Worm (Caenorhabditis elegans): ENCODE measurements around the gene srx-65.

Gene srx-65

DNA sequence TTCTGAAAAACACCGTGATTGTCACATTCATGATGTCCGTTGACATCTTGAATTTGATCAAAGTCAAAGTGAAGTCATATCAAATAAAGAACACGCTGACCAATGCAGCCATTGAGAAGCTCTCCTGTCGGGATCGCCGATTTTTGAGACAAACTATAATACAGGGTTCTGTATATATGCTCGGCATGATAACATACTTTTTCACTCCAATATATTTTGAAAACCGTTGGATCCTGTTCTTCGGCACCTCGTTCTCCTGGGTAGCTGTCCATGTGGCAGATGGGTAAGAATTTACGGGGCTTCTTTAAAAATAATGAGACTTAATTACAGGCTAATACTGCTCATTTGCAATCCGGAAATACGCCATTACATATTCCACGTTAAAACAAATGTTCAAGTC lies 812 bp downstream of the srx-65 start:
- TF ChIP-seq xbp-1 (tag; optimal IDR thresholded peaks at IDR 0.05), result no peak
- no peak for TF ChIP-seq isw-1 (GFP tag; IDR thresholded peaks at IDR 0.05)
- TF ChIP-seq skn-1 (tag; optimal IDR thresholded peaks at IDR 0.05), result no peak
- TF ChIP-seq unc-62 (GFP tag; optimal IDR thresholded peaks at IDR 0.05), result no peak
- TF ChIP-seq fkh-8 (tag; optimal IDR thresholded peaks at IDR 0.05), result no peak
- no peak for TF ChIP-seq C16A3.4 (tag; optimal IDR thresholded peaks at IDR 0.05)
- TF ChIP-seq hpl-2 (GFP tag; optimal IDR thresholded peaks at IDR 0.05), result no peak
- TF ChIP-seq grh-1 (GFP tag; IDR thresholded peaks at IDR 0.05), result no peak
- no peak for TF ChIP-seq ceh-90 (tag; optimal IDR thresholded peaks at IDR 0.05)
- TF ChIP-seq mef-2 (tag; optimal IDR thresholded peaks at IDR 0.05), result no peak
- TF ChIP-seq nhr-237 (tag; optimal IDR thresholded peaks at IDR 0.05), result no peak
- TF ChIP-seq lin-39 (tag; optimal IDR thresholded peaks at IDR 0.05), result no peak
- no peak for TF ChIP-seq ets-5 (GFP tag; IDR thresholded peaks at IDR 0.05)
- no peak for TF ChIP-seq mdl-1 (tag; optimal IDR thresholded peaks at IDR 0.05)
- TF ChIP-seq zag-1 (tag; optimal IDR thresholded peaks at IDR 0.05), result no peak
- no peak for TF ChIP-seq nhr-71 (tag; optimal IDR thresholded peaks at IDR 0.05)
- no peak for TF ChIP-seq lin-35 (GFP tag; optimal IDR thresholded peaks at IDR 0.05)
- no peak for TF ChIP-seq vab-15 (tag; optimal IDR thresholded peaks at IDR 0.05)

DNA sequence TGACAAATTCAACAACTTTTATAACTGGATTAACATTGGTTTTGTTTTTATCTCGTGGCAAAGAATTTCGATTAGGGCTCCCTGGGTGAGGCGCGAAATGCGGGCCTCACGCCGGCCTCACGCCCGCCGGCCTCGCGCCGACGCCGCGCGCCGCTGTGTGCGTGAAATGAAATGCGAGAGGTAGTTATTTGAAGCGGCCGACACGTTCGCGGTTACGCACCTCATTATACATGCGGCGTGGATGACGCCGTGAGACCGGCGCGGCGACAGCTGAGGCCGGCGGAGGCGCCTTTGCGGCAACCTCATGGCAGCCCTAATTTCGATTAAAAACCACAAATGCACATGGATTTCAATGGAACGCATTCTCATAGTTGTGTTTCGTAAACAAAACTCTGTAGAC lies 5.8 kb downstream of the srx-65 start:
- TF ChIP-seq alr-1 (tag; optimal IDR thresholded peaks at IDR 0.05; ENCODE audit: borderline replicate concordance) (no peak), elt-2 (tag; optimal IDR thresholded peaks at IDR 0.05) (no peak), nhr-11 (tag; optimal IDR thresholded peaks at IDR 0.05) (no peak), efl-1 (optimal IDR thresholded peaks at IDR 0.05) (no peak), efl-1 (GFP tag; optimal IDR thresholded peaks at IDR 0.05 in 1 of 2) (no peak), ces-1 (GFP tag; optimal IDR thresholded peaks at IDR 0.05) (no peak), mab-9 (GFP tag; IDR thresholded peaks at IDR 0.05) (no peak), grh-1 (GFP tag; IDR thresholded peaks at IDR 0.05) (no peak), unc-62 (GFP tag; optimal IDR thresholded peaks at IDR 0.05) (no peak), dpl-1 (GFP tag; optimal IDR thresholded peaks at IDR 0.05) (no peak), nhr-77 (tag; optimal IDR thresholded peaks at IDR 0.05) (no peak), Y116A8C.19 (tag; optimal IDR thresholded peaks at IDR 0.05; ENCODE audit: borderline replicate concordance) (no peak), aha-1 (tag; optimal IDR thresholded peaks at IDR 0.05) (no peak), vab-15 (tag; optimal IDR thresholded peaks at IDR 0.05) (no peak)

DNA sequence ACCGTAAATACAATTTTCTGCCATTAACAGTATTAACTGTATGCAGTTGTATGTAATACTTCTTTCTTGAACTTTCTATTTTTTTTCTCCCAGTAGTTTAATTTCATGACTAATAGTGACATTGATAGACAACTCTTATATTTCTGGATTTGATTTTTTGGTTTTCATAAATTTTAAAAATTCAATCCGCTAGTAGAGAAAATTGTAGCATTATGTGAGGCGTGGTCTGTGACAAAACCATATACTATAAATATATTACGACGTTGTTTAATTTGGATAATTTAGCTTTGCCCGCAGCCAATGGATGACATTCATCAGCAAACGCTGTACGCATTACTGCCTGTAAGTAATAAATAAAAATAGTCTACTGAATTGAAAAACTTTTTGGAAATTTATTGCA lies 7.4 kb downstream of the srx-65 start, which contains the start of gene srx-64:
srx-64 (plus strand) TSS at position 301 of the 400 bp plus-strand sequence.
- TF ChIP-seq nhr-11 (tag; optimal IDR thresholded peaks at IDR 0.05) (no peak), ceh-8 (GFP tag; optimal IDR thresholded peaks at IDR 0.05) (no peak), blmp-1 (tag; optimal IDR thresholded peaks at IDR 0.05) (no peak), nhr-77 (tag; optimal IDR thresholded peaks at IDR 0.05) (no peak), unc-98 (GFP tag; IDR thresholded peaks at IDR 0.05) (no peak), C04F5.9 (tag; optimal IDR thresholded peaks at IDR 0.05) (no peak), nhr-20 (tag; optimal IDR thresholded peaks at IDR 0.05) (no peak), zag-1 (tag; optimal IDR thresholded peaks at IDR 0.05) (no peak), unc-30 (tag; optimal IDR thresholded peaks at IDR 0.05) (no peak), nhr-28 (tag; optimal IDR thresholded peaks at IDR 0.05) (no peak), Y116A8C.19 (tag; optimal IDR thresholded peaks at IDR 0.05; ENCODE audit: borderline replicate concordance) (no peak)

DNA sequence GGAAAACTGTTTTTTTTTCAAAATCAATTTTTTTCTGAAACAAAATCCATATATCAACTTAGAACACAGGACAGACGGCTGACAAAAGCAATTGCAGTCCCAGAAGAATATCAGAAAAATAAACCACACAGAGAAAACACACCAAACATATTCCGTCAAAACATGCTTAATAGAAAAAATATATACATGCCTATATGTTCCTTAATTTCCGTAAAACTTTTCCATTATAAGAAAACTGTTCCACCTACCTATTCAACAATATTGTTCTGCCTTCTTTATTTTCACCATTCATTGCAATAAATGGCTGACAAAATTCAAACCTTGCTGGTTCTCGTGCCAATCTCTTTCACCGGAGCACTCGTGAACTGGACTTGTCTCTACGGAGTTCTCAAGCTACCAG lies 9.6 kb downstream of the srx-65 start, which contains the start of gene srx-63:
srx-63 (plus strand) TSS at position 301 of the 400 bp plus-strand sequence.
- TF ChIP-seq ets-5 (GFP tag; IDR thresholded peaks at IDR 0.05), result no peak
- no peak for TF ChIP-seq ceh-90 (tag; optimal IDR thresholded peaks at IDR 0.05)
- no peak for TF ChIP-seq nhr-85 (tag)
- no peak for TF ChIP-seq C16A3.4 (tag; optimal IDR thresholded peaks at IDR 0.05)
- no peak for TF ChIP-seq nhr-28 (tag; optimal IDR thresholded peaks at IDR 0.05)
- no peak for TF ChIP-seq nhr-76 (tag; optimal IDR thresholded peaks at IDR 0.05)
- TF ChIP-seq nhr-90 (tag; optimal IDR thresholded peaks at IDR 0.05; ENCODE audit: poor library complexity), result no peak
- TF ChIP-seq irx-1 (tag; optimal IDR thresholded peaks at IDR 0.05), result no peak
- TF ChIP-seq lir-3 (tag; optimal IDR thresholded peaks at IDR 0.05; ENCODE audit: poor library complexity), result no peak
